Worm (Caenorhabditis elegans) whole organism, L3 larva: ENCODE measurements around the gene M02D8.3.

Experiments used
- nhr-237 ChIP-seq: fragments of 150-350 bp; optimal IDR thresholded peaks from 2 replicates; lab custom pipeline; 2014; ENCODE audit warnings: missing biosample characterization, missing genetic modification characterization
- skn-1 ChIP-seq: fragments of 150-350 bp; optimal IDR thresholded peaks from 2 replicates; lab custom pipeline; 2014; ENCODE audit warnings: missing biosample characterization, missing genetic modification characterization

- no peak for TF ChIP-seq nhr-237
- TF ChIP-seq skn-1 (tag; lab: Kevin White, UChicago), result no peak
Observed at ce11 chrX:8750660-8751059, 13.8 kb upstream of the M02D8.3 start, which contains the start of gene asns-2.
